Fruit fly (Drosophila melanogaster) whole organism, embryonic: ENCODE measurements around the gene sloth1.
A peak's percentile ranks its signal among the peaks of the same experiment; 100 is the strongest.

Experiments used
- C15 ChIP-seq: fragments of 200-800 bp; sonication (Bioruptor generic); IDR thresholded peaks from 3 replicates; pipeline ENCODE4 v1.3.6; 2022; ENCODE audit warnings: missing biosample characterization, missing genetic modification characterization
- CG10147 ChIP-seq: fragments of 200-800 bp; sonication (Bioruptor generic); optimal IDR thresholded peaks from 2 replicates; lab custom pipeline; 2019; ENCODE audit warnings: missing biosample characterization, mild to moderate bottlenecking, missing genetic modification characterization, moderate library complexity
- CG10321 ChIP-seq: fragments of 200-800 bp; sonication (Bioruptor generic); IDR thresholded peaks from 2 replicates; pipeline ENCODE4 v1.3.6; 2022; ENCODE audit warnings: missing biosample characterization, missing genetic modification characterization
- CG11560 ChIP-seq: fragments of 200-800 bp; sonication (Bioruptor generic); IDR thresholded peaks from 3 replicates; pipeline ENCODE4 v1.3.6; 2022; ENCODE audit warnings: missing biosample characterization, missing genetic modification characterization
- CG12155 ChIP-seq: fragments of 200-800 bp; sonication (Bioruptor generic); optimal IDR thresholded peaks from 3 replicates; lab custom pipeline; 2016; ENCODE audit warnings: missing biosample characterization, missing genetic modification characterization
- CG13894 ChIP-seq: fragments of 200-800 bp; sonication (Bioruptor generic); optimal IDR thresholded peaks from 3 replicates; lab custom pipeline; 2018; ENCODE audit warnings: missing biosample characterization, mild to moderate bottlenecking, missing genetic modification characterization, moderate library complexity
- CG15011 ChIP-seq: fragments of 200-800 bp; sonication (Bioruptor generic); optimal IDR thresholded peaks from 3 replicates; lab custom pipeline; 2018; ENCODE audit warnings: missing biosample characterization, mild to moderate bottlenecking, missing genetic modification characterization
- CG17186 ChIP-seq: fragments of 200-800 bp; sonication (Bioruptor generic); optimal IDR thresholded peaks from 3 replicates; lab custom pipeline; 2017; ENCODE audit warnings: missing biosample characterization, missing genetic modification reagents, missing genetic modification characterization
- CG17359 ChIP-seq: fragments of 200-800 bp; sonication (Bioruptor generic); optimal IDR thresholded peaks from 3 replicates; lab custom pipeline; 2018; ENCODE audit warnings: missing biosample characterization, mild to moderate bottlenecking, missing genetic modification characterization, moderate library complexity
- CG2199 ChIP-seq: fragments of 200-800 bp; sonication (Bioruptor generic); IDR thresholded peaks from 3 replicates; pipeline ENCODE4 v1.3.6; 2022; ENCODE audit warnings: missing biosample characterization, missing genetic modification characterization
- CG2678 ChIP-seq: fragments of 200-800 bp; sonication (Bioruptor generic); optimal IDR thresholded peaks from 3 replicates; lab custom pipeline; 2019; ENCODE audit warnings: missing biosample characterization, mild to moderate bottlenecking, missing genetic modification characterization, moderate library complexity
- CG31388 ChIP-seq: fragments of 200-800 bp; sonication (Bioruptor generic); optimal IDR thresholded peaks from 2 replicates; lab custom pipeline; 2016; ENCODE audit warnings: missing biosample characterization, missing genetic modification characterization
- CG32532 ChIP-seq: fragments of 200-800 bp; sonication (Bioruptor generic); IDR thresholded peaks from 2 replicates; pipeline ENCODE4 v1.3.6; 2022; ENCODE audit warnings: missing biosample characterization, missing genetic modification characterization
- CG6654 ChIP-seq: fragments of 200-800 bp; sonication (Bioruptor generic); optimal IDR thresholded peaks from 2 replicates; lab custom pipeline; 2017; ENCODE audit warnings: missing biosample characterization, mild to moderate bottlenecking, missing genetic modification characterization
- CG9437 ChIP-seq: fragments of 200-800 bp; sonication (Bioruptor generic); optimal IDR thresholded peaks from 2 replicates; lab custom pipeline; 2018; ENCODE audit warnings: missing biosample characterization, mild to moderate bottlenecking, missing genetic modification characterization
- Dad ChIP-seq: fragments of 200-800 bp; sonication (Bioruptor generic); optimal IDR thresholded peaks from 3 replicates; lab custom pipeline; 2016; ENCODE audit warnings: missing biosample characterization, missing genetic modification characterization
- Doc2 ChIP-seq: fragments of 200-800 bp; sonication (Bioruptor generic); IDR thresholded peaks from 2 replicates; pipeline ENCODE4 v1.3.6; 2022; ENCODE audit warnings: missing biosample characterization, missing genetic modification characterization
- Dref ChIP-seq: fragments of 200-800 bp; sonication (Bioruptor generic); IDR thresholded peaks from 2 replicates; pipeline ENCODE4 v1.3.6; 2022; ENCODE audit warnings: missing biosample characterization, missing genetic modification characterization
- ERR ChIP-seq: fragments of 200-800 bp; sonication (Bioruptor generic); optimal IDR thresholded peaks from 2 replicates; lab custom pipeline; 2016; ENCODE audit warnings: missing biosample characterization, missing genetic modification characterization
- HLHmδ ChIP-seq: fragments of 200-800 bp; sonication (Bioruptor generic); optimal IDR thresholded peaks from 2 replicates; lab custom pipeline; 2018; ENCODE audit warnings: missing biosample characterization, mild to moderate bottlenecking, missing genetic modification characterization, moderate library complexity
- HmgD ChIP-seq: fragments of 200-800 bp; sonication (Bioruptor generic); optimal IDR thresholded peaks from 3 replicates; lab custom pipeline; 2016; ENCODE audit warnings: missing biosample characterization, missing genetic modification characterization
- Hr51 ChIP-seq, 2 experiments: fragments of 200-800 bp; sonication (Bioruptor generic); optimal IDR thresholded peaks; 2 replicates in 1 of 2; 3 replicates in 1 of 2; lab custom pipeline; 2016 to 2018; ENCODE audit warnings: missing biosample characterization in 2 of 2, missing genetic modification characterization in 2 of 2, mild to moderate bottlenecking in 1 of 2, moderate library complexity in 1 of 2
- Med ChIP-seq: fragments of 200-800 bp; sonication (Bioruptor generic); peaks from one replicate; lab custom pipeline; 2016; ENCODE audit warnings: missing biosample characterization, missing genetic modification characterization, mild to moderate bottlenecking, inconsistent platforms, moderate library complexity
- Pdp1 ChIP-seq, 2 experiments: fragments of 200-800 bp; sonication (Bioruptor generic); optimal IDR thresholded peaks; 3 replicates each; lab custom pipeline; 2016; ENCODE audit warnings: missing biosample characterization in 2 of 2, missing genetic modification characterization in 2 of 2, mild to moderate bottlenecking in 1 of 2, moderate library complexity in 1 of 2
- Six4 ChIP-seq: fragments of 200-800 bp; sonication (Bioruptor generic); optimal IDR thresholded peaks from 2 replicates; lab custom pipeline; 2016; ENCODE audit warnings: missing biosample characterization, missing genetic modification characterization
- ara ChIP-seq: fragments of 200-800 bp; sonication (Bioruptor generic); IDR thresholded peaks from 2 replicates; pipeline ENCODE4 v1.3.6; 2022; ENCODE audit warnings: missing biosample characterization, missing genetic modification characterization
- ase ChIP-seq: fragments of 200-800 bp; sonication (Bioruptor generic); IDR thresholded peaks from 3 replicates; pipeline ENCODE4 v1.3.6; 2022; ENCODE audit warnings: missing biosample characterization, missing genetic modification characterization
- chinmo ChIP-seq: fragments of 200-800 bp; sonication (Bioruptor generic); IDR thresholded peaks from 4 replicates; pipeline ENCODE4 v1.3.6; 2022; ENCODE audit warnings: missing biosample characterization, missing genetic modification characterization; ENCODE audit not compliant: partially characterized antibody
- crp ChIP-seq, 2 experiments: fragments of 200-800 bp; sonication (Bioruptor generic); optimal IDR thresholded peaks; 2 replicates in 1 of 2; 3 replicates in 1 of 2; lab custom pipeline; 2017; ENCODE audit warnings: missing biosample characterization in 2 of 2, missing genetic modification characterization in 2 of 2, mild to moderate bottlenecking in 1 of 2, moderate library complexity in 1 of 2
- disco-r ChIP-seq: fragments of 200-800 bp; sonication (Bioruptor generic); optimal IDR thresholded peaks from 2 replicates; lab custom pipeline; 2016; ENCODE audit warnings: missing biosample characterization, missing genetic modification characterization
- gem ChIP-seq: fragments of 200-800 bp; sonication (Bioruptor generic); optimal IDR thresholded peaks from 2 replicates; lab custom pipeline; 2019; ENCODE audit warnings: missing biosample characterization, mild to moderate bottlenecking, missing genetic modification characterization, moderate library complexity
- hbn ChIP-seq: fragments of 200-800 bp; sonication (Bioruptor generic); IDR thresholded peaks from 2 replicates; pipeline ENCODE4 v1.3.6; 2022; ENCODE audit warnings: missing biosample characterization, missing genetic modification characterization; ENCODE audit not compliant: partially characterized antibody
- hth ChIP-seq: fragments of >200 bp; optimal IDR thresholded peaks from 2 replicates; lab custom pipeline; 2017; ENCODE audit warnings: inconsistent platforms
- maf-S ChIP-seq: fragments of 200-800 bp; sonication (Bioruptor generic); optimal IDR thresholded peaks from 2 replicates; lab custom pipeline; 2016; ENCODE audit warnings: missing biosample characterization, missing genetic modification characterization
- odd ChIP-seq: fragments of 200-800 bp; sonication (Bioruptor generic); optimal IDR thresholded peaks from 2 replicates; lab custom pipeline; 2017; ENCODE audit warnings: missing biosample characterization, mild to moderate bottlenecking, missing genetic modification characterization
- row ChIP-seq: fragments of 200-800 bp; sonication (Bioruptor generic); IDR thresholded peaks from 3 replicates; pipeline ENCODE4 v1.3.6; 2022; ENCODE audit warnings: missing biosample characterization, missing genetic modification characterization
- sens ChIP-seq: fragments of 200-800 bp; sonication (Bioruptor generic); peaks from one replicate; lab custom pipeline; 2016; ENCODE audit warnings: missing biosample characterization, missing genetic modification characterization
- sqz ChIP-seq: fragments of 200-800 bp; sonication (Bioruptor generic); optimal IDR thresholded peaks from 3 replicates; lab custom pipeline; 2018; ENCODE audit warnings: missing biosample characterization, mild to moderate bottlenecking, missing genetic modification characterization
- tgo ChIP-seq: fragments of 200-800 bp; sonication (Bioruptor generic); IDR thresholded peaks from 3 replicates; pipeline ENCODE4 v1.3.6; 2022; ENCODE audit warnings: missing biosample characterization, missing genetic modification characterization
- tll ChIP-seq, 2 experiments: fragments of 200-800 bp in 1 of 2; fragments of >200 bp in 1 of 2; sonication (Bioruptor generic) in 1 of 2; optimal IDR thresholded peaks; 2 replicates each; lab custom pipeline; 2017 to 2019; ENCODE audit warnings: missing biosample characterization in 2 of 2, missing genetic modification characterization in 2 of 2, mild to moderate bottlenecking in 1 of 2, moderate library complexity in 1 of 2

Gene sloth1

dm6 chrX:6985980-6986827, 25.0 kb upstream of the sloth1 start, which contains the start of gene bou (continued):
- peak; percentile 2 for TF ChIP-seq gem (tag; lab: Kevin White, UChicago)
- no peak for TF ChIP-seq disco-r (GFP tag; lab: Kevin White, UChicago)
- TF ChIP-seq CG2199 (GFP tag; lab: Robert Waterston, UW): 0 out of 3 replicates have a peak, but pooled peaks have one; percentile 71
- TF ChIP-seq maf-S (GFP tag; lab: Kevin White, UChicago): no peak
- no peak for TF ChIP-seq Dref (GFP tag; lab: Robert Waterston, UW)
- no peak for TF ChIP-seq CG15011 (GFP tag; lab: Kevin White, UChicago)
- no peak for TF ChIP-seq CG2678 (tag; lab: Kevin White, UChicago)
- no peak for TF ChIP-seq crp (GFP tag; optimal IDR thresholded peaks at IDR 0.05; lab: Kevin White, UChicago)
- peak; percentile 60 for TF ChIP-seq Med (GFP tag; lab: Kevin White, UChicago)
- TF ChIP-seq HmgD (GFP tag; lab: Kevin White, UChicago): peak; percentile 17
- TF ChIP-seq CG32532 (GFP tag; lab: Robert Waterston, UW): peak; percentile 15; the same call in 1 of the 2 replicates
- TF ChIP-seq HLHmδ: no peak
- TF ChIP-seq chinmo: 0 out of 4 replicates have a peak, but pooled peaks have one; percentile 21
- TF ChIP-seq tgo (GFP tag; lab: Robert Waterston, UW): no peak
- peak in 1 of 2 experiments; percentile 57 for TF ChIP-seq tll (GFP tag; optimal IDR thresholded peaks at IDR 0.05; lab: Kevin White, UChicago)
- TF ChIP-seq sqz: peak; percentile 21
- no peak for TF ChIP-seq Dad (GFP tag; lab: Kevin White, UChicago)
- no peak for TF ChIP-seq hbn (GFP tag; lab: Robert Waterston, UW)
- no peak for TF ChIP-seq CG6654 (GFP tag; lab: Kevin White, UChicago)
- TF ChIP-seq ara (GFP tag; lab: Robert Waterston, UW): 0 out of 2 replicates have a peak, but pooled peaks have one; percentile 27
- no peak for TF ChIP-seq CG11560 (tag; lab: Robert Waterston, UW)
- TF ChIP-seq CG10147: no peak
- no peak for TF ChIP-seq Hr51 (GFP tag; optimal IDR thresholded peaks at IDR 0.05; lab: Kevin White, UChicago)
- no peak for TF ChIP-seq CG17186 (GFP tag; lab: Kevin White, UChicago)
- TF ChIP-seq sens (GFP tag; lab: Kevin White, UChicago): peak; percentile 74
- peak; percentile 14 for TF ChIP-seq ERR (GFP tag; lab: Kevin White, UChicago)
- no peak for TF ChIP-seq CG17359 (tag; lab: Kevin White, UChicago)
- no peak for TF ChIP-seq CG10321 (GFP tag; lab: Robert Waterston, UW)
- peak; percentile 30 for TF ChIP-seq CG9437 (GFP tag; lab: Kevin White, UChicago)
- TF ChIP-seq hth: no peak
- peak; percentile 30 for TF ChIP-seq CG12155 (GFP tag; lab: Kevin White, UChicago)
- TF ChIP-seq Doc2: no peak
- TF ChIP-seq CG13894 (tag; lab: Kevin White, UChicago): peak; percentile 55
- TF ChIP-seq row (GFP tag; lab: Robert Waterston, UW): 0 out of 3 replicates have a peak, but pooled peaks have one; percentile 34
- no peak for TF ChIP-seq odd (GFP tag; lab: Kevin White, UChicago)
- TF ChIP-seq Pdp1 (GFP tag; optimal IDR thresholded peaks at IDR 0.05; lab: Kevin White, UChicago): peak in 1 of 2 experiments; percentile 72
- no peak for TF ChIP-seq CG31388 (GFP tag; lab: Kevin White, UChicago)
- TF ChIP-seq C15 (GFP tag; lab: Robert Waterston, UW): no peak
- no peak for TF ChIP-seq Six4 (GFP tag; lab: Kevin White, UChicago)
- no peak for TF ChIP-seq ase (GFP tag; lab: Robert Waterston, UW)
